Fruit fly (Drosophila melanogaster) S2 (cell line): Measurements from ENCODE around the gene mof.

Experiments
- CG8478 ChIP-seq: fragments of >200 bp; optimal IDR thresholded peaks from 2 replicates; lab custom pipeline; 2018
- CTCF ChIP-seq, 2 experiments: fragments of >200 bp; optimal IDR thresholded peaks; 2 replicates each; lab custom pipeline; 2018

DNA sequence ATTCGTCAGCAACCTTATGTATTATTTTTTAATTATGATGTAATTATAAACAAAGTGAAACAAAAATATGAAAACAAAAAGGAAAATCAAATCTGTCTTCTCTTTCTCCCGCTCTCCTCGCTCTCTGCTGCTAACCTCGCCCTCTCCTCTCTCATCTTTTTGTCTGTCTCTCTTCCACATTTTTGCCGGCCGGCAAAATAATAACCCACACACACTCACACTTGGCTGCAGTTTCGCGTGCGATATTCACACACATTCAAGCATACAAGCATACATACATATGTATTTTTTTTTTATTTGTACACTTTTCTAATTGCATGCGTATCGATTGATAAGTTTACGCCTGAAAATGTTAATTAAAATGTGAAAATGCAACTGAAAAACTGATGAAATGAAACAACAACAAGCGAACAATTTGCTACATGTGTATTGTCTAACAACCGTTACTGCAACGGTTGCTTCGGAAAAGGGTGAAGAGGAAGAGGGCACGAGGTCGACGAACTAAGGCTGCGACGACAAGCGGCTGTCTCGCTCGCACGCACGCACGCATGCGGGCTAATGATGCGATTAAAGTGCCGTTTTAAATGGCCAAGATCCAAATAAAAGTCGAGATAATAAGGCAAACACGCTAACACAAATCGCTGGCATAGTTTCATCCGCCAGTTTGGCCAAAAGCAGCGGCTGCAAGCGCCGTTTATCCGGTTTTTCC lies 27.9 kb upstream of the mof start:
- TF ChIP-seq CG8478 (no peak), CTCF (optimal IDR thresholded peaks at IDR 0.05; lab: Kevin White, UChicago) (no peak)
